Fruit fly (Drosophila melanogaster): ENCODE data around the gene XRCC1.

DNA sequence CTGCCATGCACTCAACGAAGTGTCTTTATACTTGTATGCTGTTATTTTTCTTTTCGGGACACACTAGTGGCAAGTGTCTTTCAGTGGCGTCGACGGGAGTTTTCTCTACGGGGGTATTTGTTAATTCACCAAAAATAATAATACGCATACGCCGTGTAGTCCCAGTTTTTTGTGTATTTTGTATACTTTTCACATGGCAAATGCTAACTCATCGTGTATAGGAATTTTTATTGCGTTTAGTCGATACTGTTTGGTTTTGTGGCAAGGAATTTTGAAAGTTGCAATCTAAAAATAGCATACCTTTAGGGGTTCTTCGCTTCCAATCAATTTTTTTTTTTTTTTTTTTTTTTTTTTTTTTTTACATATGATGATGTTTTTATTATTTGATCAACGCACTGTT is 8.8 kb downstream of the XRCC1 start:
- no peak for TF ChIP-seq cnc (optimal IDR thresholded peaks at IDR 0.05)
- no peak for TF ChIP-seq pad (GFP tag; optimal IDR thresholded peaks at IDR 0.05)
- TF ChIP-seq CG33017 (tag; optimal IDR thresholded peaks at IDR 0.05) = no peak
- TF ChIP-seq CG7045 (GFP tag; optimal IDR thresholded peaks at IDR 0.05) = no peak
- TF ChIP-seq kay (GFP tag; ENCODE audit: borderline replicate concordance) = no peak
- no peak for TF ChIP-seq toe (GFP tag; optimal IDR thresholded peaks at IDR 0.05)
- no peak for TF ChIP-seq Hr96 (GFP tag; optimal IDR thresholded peaks at IDR 0.05)
- TF ChIP-seq CG12768 (GFP tag; optimal IDR thresholded peaks at IDR 0.05) = no peak
- no peak for TF ChIP-seq CG11617 (GFP tag; optimal IDR thresholded peaks at IDR 0.05)
- no peak for TF ChIP-seq tj (GFP tag; optimal IDR thresholded peaks at IDR 0.05)
- TF ChIP-seq Clk (GFP tag; optimal IDR thresholded peaks at IDR 0.05) = no peak
- no peak for TF ChIP-seq CG5204 (GFP tag; optimal IDR thresholded peaks at IDR 0.05)

All from whole organism, adult.